Worm (Caenorhabditis elegans): ENCODE measurements around the gene let-756.

Gene let-756

DNA sequence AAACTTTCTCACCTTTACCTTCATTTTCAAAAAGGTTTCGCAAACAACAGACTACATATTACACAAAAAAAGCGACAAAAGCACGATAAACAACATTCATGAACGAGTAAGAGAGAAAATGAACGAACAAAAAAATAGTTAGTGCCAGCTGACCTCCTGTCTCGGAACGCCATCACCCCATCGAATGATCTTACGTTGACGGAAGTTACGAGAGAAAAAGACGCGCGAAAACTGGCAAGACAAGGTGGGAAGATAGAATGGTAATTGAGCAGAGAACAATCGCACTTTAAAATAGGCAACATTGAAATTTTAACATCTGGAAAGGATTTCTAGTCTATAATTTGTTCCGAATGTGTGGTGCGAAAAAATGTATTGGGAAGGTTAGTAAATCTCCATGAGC lies 13.3 kb downstream of the let-756 start:
- no peak for TF ChIP-seq lin-13 (GFP tag; optimal IDR thresholded peaks at IDR 0.05)
- TF ChIP-seq nhr-90 (tag; optimal IDR thresholded peaks at IDR 0.05; ENCODE audit: poor library complexity), result peak; percentile 14
- peak; percentile 10 for TF ChIP-seq rnt-1 (tag; optimal IDR thresholded peaks at IDR 0.05)
- TF ChIP-seq xbp-1 (tag; optimal IDR thresholded peaks at IDR 0.05), result no peak
- peak; percentile 65 for TF ChIP-seq ama-1 (optimal IDR thresholded peaks at IDR 0.05)
- peak in 1 of 6 experiments; percentile 6 for TF ChIP-seq elt-3 (tag; optimal IDR thresholded peaks at IDR 0.05)
- peak; percentile 32 for TF ChIP-seq mep-1 (tag; optimal IDR thresholded peaks at IDR 0.05)
- TF ChIP-seq fkh-4 (tag; optimal IDR thresholded peaks at IDR 0.05; ENCODE audit: borderline replicate concordance), result peak; percentile 42
- TF ChIP-seq ceh-88 (GFP tag; IDR thresholded peaks at IDR 0.05), result no peak
- TF ChIP-seq nhr-19 (GFP tag; conservative IDR thresholded peaks at IDR 0.05), result peak; percentile 42
- peak; percentile 34 for TF ChIP-seq lin-14 (GFP tag; optimal IDR thresholded peaks at IDR 0.05)
- no peak for TF ChIP-seq nhr-47 (tag; optimal IDR thresholded peaks at IDR 0.05)
- peak; percentile 69 for TF ChIP-seq dsc-1 (tag; optimal IDR thresholded peaks at IDR 0.05)
- no peak for TF ChIP-seq snu-23 (GFP tag; optimal IDR thresholded peaks at IDR 0.05)
- TF ChIP-seq blmp-1 (tag; optimal IDR thresholded peaks at IDR 0.05), result peak; percentile 50
- no peak for TF ChIP-seq grh-1 (GFP tag; IDR thresholded peaks at IDR 0.05)
- TF ChIP-seq lin-35 (GFP tag; optimal IDR thresholded peaks at IDR 0.05), result peak in 1 of 2 experiments; percentile 45
- TF ChIP-seq C16A3.4 (tag; optimal IDR thresholded peaks at IDR 0.05), result no peak

DNA sequence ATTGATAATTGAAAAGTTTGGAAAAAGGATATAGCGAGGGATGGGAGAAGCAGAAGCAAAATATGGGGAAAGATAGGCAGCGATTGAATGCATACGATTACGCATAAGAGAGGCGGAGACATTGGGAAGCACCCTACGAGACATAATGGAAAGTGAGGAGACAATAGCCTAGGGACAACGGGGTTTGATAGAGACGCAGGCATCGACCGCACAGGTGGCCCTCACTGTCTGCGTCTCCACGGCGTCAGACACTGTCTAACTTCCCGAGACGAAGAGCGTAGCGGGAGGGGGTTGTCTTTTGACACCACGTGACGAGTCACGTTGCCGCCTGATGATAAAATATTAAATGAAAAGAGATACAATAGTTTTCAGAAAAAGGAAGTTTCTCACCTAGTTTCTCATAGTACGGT lies 14.1 kb downstream of the let-756 start:
- TF ChIP-seq unc-62 (GFP tag; optimal IDR thresholded peaks at IDR 0.05) (no peak), aly-2 (tag; optimal IDR thresholded peaks at IDR 0.05) (peak; percentile 69), C04F5.9 (tag; optimal IDR thresholded peaks at IDR 0.05) (peak; percentile 76), swsn-7 (tag; optimal IDR thresholded peaks at IDR 0.05) (peak; percentile 96), nhr-12 (tag; optimal IDR thresholded peaks at IDR 0.05) (no peak), ceh-88 (GFP tag; IDR thresholded peaks at IDR 0.05) (peak; percentile 80), isw-1 (GFP tag; IDR thresholded peaks at IDR 0.05) (peak; percentile 87), lin-39 (tag; optimal IDR thresholded peaks at IDR 0.05) (peak; percentile 67), ets-5 (GFP tag; IDR thresholded peaks at IDR 0.05) (no peak), F16B12.6 (tag; optimal IDR thresholded peaks at IDR 0.05) (peak; percentile 31), zag-1 (tag; optimal IDR thresholded peaks at IDR 0.05) (no peak), unc-130 (tag; optimal IDR thresholded peaks at IDR 0.05) (peak; percentile 83), ztf-4 (tag; optimal IDR thresholded peaks at IDR 0.05) (peak; percentile 89), nhr-85 (tag) (peak; percentile 99), pqm-1 (tag; optimal IDR thresholded peaks at IDR 0.05) (no peak), lin-15B (tag; optimal IDR thresholded peaks at IDR 0.05) (no peak), ztf-11 (tag; optimal IDR thresholded peaks at IDR 0.05) (peak in 1 of 2 experiments; percentile 89), efl-3 (GFP tag; optimal IDR thresholded peaks at IDR 0.05) (peak; percentile 61), rnt-1 (tag; optimal IDR thresholded peaks at IDR 0.05) (peak; percentile 92), nhr-90 (tag; optimal IDR thresholded peaks at IDR 0.05; ENCODE audit: poor library complexity) (peak; percentile 98), lsy-2 (tag; optimal IDR thresholded peaks at IDR 0.05) (peak; percentile 81 to 88), C34B4.2 (tag; optimal IDR thresholded peaks at IDR 0.05) (peak; percentile 53), nhr-71 (tag; optimal IDR thresholded peaks at IDR 0.05) (peak; percentile 99), sox-4 (tag; optimal IDR thresholded peaks at IDR 0.05) (peak; percentile 80), lin-35 (GFP tag; optimal IDR thresholded peaks at IDR 0.05) (peak; percentile 76 to 81), ceh-82 (tag; optimal IDR thresholded peaks at IDR 0.05) (peak; percentile 72 to 87 (median 81)), blmp-1 (tag; optimal IDR thresholded peaks at IDR 0.05) (peak; percentile 54), unc-30 (tag; optimal IDR thresholded peaks at IDR 0.05) (no peak), fkh-4 (tag; optimal IDR thresholded peaks at IDR 0.05; ENCODE audit: borderline replicate concordance) (peak; percentile 77), tlp-1 (tag; optimal IDR thresholded peaks at IDR 0.05) (no peak), hpl-2 (GFP tag; optimal IDR thresholded peaks at IDR 0.05) (peak; percentile 22), irx-1 (tag; optimal IDR thresholded peaks at IDR 0.05) (peak; percentile 87), lin-14 (GFP tag; optimal IDR thresholded peaks at IDR 0.05) (peak; percentile 98), unc-98 (GFP tag; IDR thresholded peaks at IDR 0.05) (peak; percentile 85), nhr-237 (tag; optimal IDR thresholded peaks at IDR 0.05) (peak; percentile 22), jun-1 (tag; optimal IDR thresholded peaks at IDR 0.05) (peak; percentile 90), ces-1 (GFP tag; optimal IDR thresholded peaks at IDR 0.05) (no peak), egl-27 (tag; optimal IDR thresholded peaks at IDR 0.05) (peak; percentile 51 to 73), nhr-11 (tag; optimal IDR thresholded peaks at IDR 0.05) (peak; percentile 85), grh-1 (GFP tag; IDR thresholded peaks at IDR 0.05) (peak; percentile 92), nhr-84 (tag; optimal IDR thresholded peaks at IDR 0.05) (no peak), nhr-28 (tag; optimal IDR thresholded peaks at IDR 0.05) (no peak)

All from whole organism, L1 larva.